Worm (Caenorhabditis elegans): ENCODE measurements around the gene npr-21.

- TF ChIP-seq elt-1 (tag; optimal IDR thresholded peaks at IDR 0.05) (no peak), nhr-28 (tag; optimal IDR thresholded peaks at IDR 0.05) (no peak), pqm-1 (tag; optimal IDR thresholded peaks at IDR 0.05) (no peak), ztf-11 (tag; optimal IDR thresholded peaks at IDR 0.05) (no peak), hmg-11 (tag; optimal IDR thresholded peaks at IDR 0.05) (no peak), daf-12 (tag; optimal IDR thresholded peaks at IDR 0.05) (no peak), elt-3 (tag; optimal IDR thresholded peaks at IDR 0.05) (no peak), snpc-4 (tag; optimal IDR thresholded peaks at IDR 0.05) (no peak), zag-1 (tag; optimal IDR thresholded peaks at IDR 0.05) (no peak), lin-15B (tag; optimal IDR thresholded peaks at IDR 0.05) (no peak)
These were observed 28.1 kb upstream of the npr-21 start, which contains the start of gene sid-3 for ce11 chrX:17185696-17186430.

Data from whole organism, L3 larva.